Worm (Caenorhabditis elegans) whole organism, L1 larva: ENCODE measurements around the gene cyp-34A8.

Source experiments
- fos-1 ChIP-seq: fragments of 150-350 bp; optimal IDR thresholded peaks from 2 replicates; lab custom pipeline; 2014; ENCODE audit warnings: missing biosample characterization, missing genetic modification characterization
- lin-35 ChIP-seq, 2 experiments: fragments of 150-350 bp; optimal IDR thresholded peaks; 2 replicates each; lab custom pipeline; 2014; ENCODE audit warnings: missing biosample characterization in 2 of 2, missing genetic modification characterization in 2 of 2, missing genetic modification reagents in 2 of 2
- nhr-47 ChIP-seq: sonication (generic microtip); optimal IDR thresholded peaks from 2 replicates; lab custom pipeline; 2016; ENCODE audit warnings: mild to moderate bottlenecking, missing genetic modification characterization, moderate library complexity, missing compliant biosample characterization
- skn-1 ChIP-seq: fragments of 150-350 bp; optimal IDR thresholded peaks from 2 replicates; lab custom pipeline; 2014; ENCODE audit warnings: missing biosample characterization, missing genetic modification characterization
- unc-98 ChIP-seq: fragments of 200-800 bp; sonication (Bioruptor generic); IDR thresholded peaks from 2 replicates; pipeline ENCODE4 v1.3.6; 2022; ENCODE audit warnings: missing genetic modification characterization, missing compliant biosample characterization
- xbp-1 ChIP-seq: sonication (generic microtip); optimal IDR thresholded peaks from 2 replicates; lab custom pipeline; 2016; ENCODE audit warnings: missing genetic modification characterization, missing compliant biosample characterization

- TF ChIP-seq unc-98 (GFP tag; lab: Robert Waterston, UW) (no peak), fos-1 (tag; lab: Kevin White, UChicago) (no peak), lin-35 (GFP tag; optimal IDR thresholded peaks at IDR 0.05; lab: Kevin White, UChicago) (no peak), nhr-47 (tag; lab: Kevin White, UChicago) (no peak), skn-1 (tag; lab: Kevin White, UChicago) (no peak), xbp-1 (tag; lab: Kevin White, UChicago) (no peak)
Observed at ce11 chrV:3972846-3973245, 5.2 kb upstream of the cyp-34A8 start, which contains the start of gene cyp-34A10.
